Fruit fly (Drosophila melanogaster) whole organism, embryonic: ENCODE measurements around the gene CG3434.

Experiments
- Adf1 ChIP-seq: fragments of 200-800 bp; sonication (Bioruptor generic); IDR thresholded peaks from 2 replicates; pipeline ENCODE4 v1.3.6; 2022; ENCODE audit warnings: missing biosample characterization, missing genetic modification characterization
- Asciz ChIP-seq: fragments of 200-800 bp; sonication (Bioruptor generic); optimal IDR thresholded peaks from 2 replicates; lab custom pipeline; 2017; ENCODE audit warnings: missing biosample characterization, mild to moderate bottlenecking, missing genetic modification characterization, missing genetic modification reagents
- Awh ChIP-seq: fragments of 200-800 bp; sonication (Bioruptor generic); IDR thresholded peaks from 2 replicates; pipeline ENCODE4, ENCODE4 v1.3.6; 2022; ENCODE audit warnings: missing biosample characterization, missing genetic modification characterization
- Bgb ChIP-seq: fragments of 200-800 bp; sonication (Bioruptor generic); IDR thresholded peaks from 2 replicates; pipeline ENCODE4 v1.3.6; 2022; ENCODE audit warnings: missing biosample characterization, missing genetic modification characterization; ENCODE audit not compliant: partially characterized antibody
- BtbVII ChIP-seq: fragments of 200-800 bp; sonication (Bioruptor generic); optimal IDR thresholded peaks from 3 replicates; lab custom pipeline; 2017; ENCODE audit warnings: missing biosample characterization, mild to moderate bottlenecking, missing genetic modification characterization
- CG10147 ChIP-seq: fragments of 200-800 bp; sonication (Bioruptor generic); optimal IDR thresholded peaks from 2 replicates; lab custom pipeline; 2019; ENCODE audit warnings: missing biosample characterization, mild to moderate bottlenecking, missing genetic modification characterization, moderate library complexity
- CG10267 ChIP-seq: fragments of 200-800 bp; sonication (Bioruptor generic); optimal IDR thresholded peaks from 2 replicates; lab custom pipeline; 2018; ENCODE audit warnings: missing biosample characterization, mild to moderate bottlenecking, missing genetic modification characterization, moderate library complexity
- CG13287 ChIP-seq: fragments of 200-800 bp; sonication (Bioruptor generic); IDR thresholded peaks from 2 replicates; pipeline ENCODE4 v1.3.6; 2022; ENCODE audit warnings: missing biosample characterization, missing genetic modification characterization; ENCODE audit not compliant: partially characterized antibody
- CG13775 ChIP-seq: fragments of 200-800 bp; sonication (Bioruptor generic); optimal IDR thresholded peaks from 3 replicates; lab custom pipeline; 2017; ENCODE audit warnings: missing biosample characterization, mild to moderate bottlenecking, missing genetic modification characterization
- CG14014 ChIP-seq: fragments of 200-800 bp; sonication (Bioruptor generic); IDR thresholded peaks from 2 replicates; pipeline ENCODE4 v1.3.6; 2022; ENCODE audit warnings: missing biosample characterization, missing genetic modification characterization
- CG14710 ChIP-seq: fragments of 200-800 bp; sonication (Bioruptor generic); optimal IDR thresholded peaks from 3 replicates; lab custom pipeline; 2019; ENCODE audit warnings: missing biosample characterization, mild to moderate bottlenecking, missing genetic modification characterization, moderate library complexity
- CG1602 ChIP-seq: fragments of 200-800 bp; sonication (Bioruptor generic); optimal IDR thresholded peaks from 3 replicates; lab custom pipeline; 2016; ENCODE audit warnings: missing biosample characterization, missing genetic modification characterization
- CG17385 ChIP-seq: fragments of 200-800 bp; sonication (Bioruptor generic); optimal IDR thresholded peaks from 3 replicates; lab custom pipeline; 2018; ENCODE audit warnings: missing biosample characterization, mild to moderate bottlenecking, missing genetic modification characterization
- CG18599 ChIP-seq: fragments of 200-800 bp; sonication (Bioruptor generic); optimal IDR thresholded peaks from 3 replicates; lab custom pipeline; 2017; ENCODE audit warnings: missing biosample characterization, missing genetic modification characterization, mild to moderate bottlenecking, moderate library complexity, missing genetic modification reagents
- CG2129 ChIP-seq: fragments of 200-800 bp; sonication (Bioruptor generic); IDR thresholded peaks from 2 replicates; pipeline ENCODE4 v1.3.6; 2022; ENCODE audit warnings: missing biosample characterization, missing genetic modification characterization; ENCODE audit not compliant: partially characterized antibody
- CG30020 ChIP-seq: fragments of 200-800 bp; optimal IDR thresholded peaks from 2 replicates; lab custom pipeline; 2019; ENCODE audit warnings: missing biosample characterization, mild to moderate bottlenecking, missing genetic modification characterization, moderate library complexity
- CG31365 ChIP-seq: fragments of 200-800 bp; sonication (Bioruptor generic); optimal IDR thresholded peaks from 2 replicates; lab custom pipeline; 2018; ENCODE audit warnings: missing biosample characterization, mild to moderate bottlenecking, missing genetic modification characterization
- CG3726 ChIP-seq: fragments of 200-800 bp; sonication (Bioruptor generic); IDR thresholded peaks from 3 replicates; pipeline ENCODE4, ENCODE4 v1.3.6; 2022; ENCODE audit warnings: missing biosample characterization, missing genetic modification characterization
- CG4707 ChIP-seq: fragments of 200-800 bp; sonication (Bioruptor generic); optimal IDR thresholded peaks from 2 replicates; lab custom pipeline; 2018; ENCODE audit warnings: missing biosample characterization, mild to moderate bottlenecking, missing genetic modification characterization, moderate library complexity
- CG6854 ChIP-seq: fragments of 200-800 bp; sonication (Bioruptor generic); optimal IDR thresholded peaks from 3 replicates; lab custom pipeline; 2017; ENCODE audit warnings: missing biosample characterization, mild to moderate bottlenecking, missing genetic modification characterization
- CG7357 ChIP-seq: fragments of 200-800 bp; sonication (Bioruptor generic); IDR thresholded peaks from 3 replicates; pipeline ENCODE4 v1.3.6; 2022; ENCODE audit warnings: missing biosample characterization, missing genetic modification characterization
- Camta ChIP-seq: fragments of 200-800 bp; sonication (Bioruptor generic); optimal IDR thresholded peaks from 2 replicates; lab custom pipeline; 2016; ENCODE audit warnings: missing biosample characterization, missing genetic modification characterization
- D19B ChIP-seq: fragments of 200-800 bp; sonication (Bioruptor generic); optimal IDR thresholded peaks from 2 replicates; lab custom pipeline; 2017; ENCODE audit warnings: missing biosample characterization, mild to moderate bottlenecking, missing genetic modification characterization
- Dek ChIP-seq: fragments of 200-800 bp; sonication (Bioruptor generic); optimal IDR thresholded peaks from 3 replicates; lab custom pipeline; 2019; ENCODE audit warnings: missing biosample characterization, mild to moderate bottlenecking, missing genetic modification characterization, moderate library complexity
- Doc3 ChIP-seq: fragments of 200-800 bp; sonication (Bioruptor generic); IDR thresholded peaks from 3 replicates; pipeline ENCODE4 v1.3.6; 2022; ENCODE audit warnings: missing biosample characterization, missing genetic modification characterization; ENCODE audit not compliant: partially characterized antibody
- H15 ChIP-seq: fragments of 200-800 bp; sonication (Bioruptor generic); IDR thresholded peaks from 3 replicates; pipeline ENCODE4 v1.3.6; 2022; ENCODE audit warnings: missing biosample characterization, missing genetic modification characterization
- Jarid2 ChIP-seq: fragments of 200-800 bp; sonication (Bioruptor generic); optimal IDR thresholded peaks from 3 replicates; lab custom pipeline; 2017; ENCODE audit warnings: mild to moderate bottlenecking, missing biosample characterization, missing genetic modification reagents, missing genetic modification characterization
- Kr ChIP-seq: fragments of 200-800 bp; sonication (Bioruptor generic); optimal IDR thresholded peaks from 2 replicates; lab custom pipeline; 2017; ENCODE audit warnings: missing biosample characterization, mild to moderate bottlenecking, missing genetic modification characterization
- Med ChIP-seq: fragments of 200-800 bp; sonication (Bioruptor generic); peaks from one replicate; lab custom pipeline; 2016; ENCODE audit warnings: missing biosample characterization, missing genetic modification characterization, mild to moderate bottlenecking, inconsistent platforms, moderate library complexity
- Mrtf ChIP-seq: fragments of 200-800 bp; sonication (Bioruptor generic); IDR thresholded peaks from 3 replicates; pipeline ENCODE4 v1.3.6; 2022; ENCODE audit warnings: missing biosample characterization, missing genetic modification characterization
- Spps ChIP-seq: fragments of 200-800 bp; sonication (Bioruptor generic); optimal IDR thresholded peaks from 2 replicates; lab custom pipeline; 2018; ENCODE audit warnings: missing biosample characterization, mild to moderate bottlenecking, missing genetic modification characterization
- cad ChIP-seq: fragments of >200 bp; optimal IDR thresholded peaks from 2 replicates; lab custom pipeline; 2017; ENCODE audit warnings: missing biosample characterization, missing genetic modification characterization
- chinmo ChIP-seq: fragments of 200-800 bp; sonication (Bioruptor generic); IDR thresholded peaks from 4 replicates; pipeline ENCODE4 v1.3.6; 2022; ENCODE audit warnings: missing biosample characterization, missing genetic modification characterization; ENCODE audit not compliant: partially characterized antibody
- dati ChIP-seq: fragments of 200-800 bp; sonication (Bioruptor generic); IDR thresholded peaks from 2 replicates; pipeline ENCODE4 v1.3.6; 2022; ENCODE audit warnings: missing biosample characterization, missing genetic modification characterization
- fru ChIP-seq: fragments of >200 bp; optimal IDR thresholded peaks from 2 replicates; lab custom pipeline; 2017
- fu2 ChIP-seq: fragments of 200-800 bp; sonication (Bioruptor generic); optimal IDR thresholded peaks from 2 replicates; lab custom pipeline; 2016; ENCODE audit warnings: missing biosample characterization, missing genetic modification characterization
- gro ChIP-seq: fragments of 200-800 bp; sonication (Bioruptor generic); optimal IDR thresholded peaks from 2 replicates; lab custom pipeline; 2016; ENCODE audit warnings: missing biosample characterization, missing genetic modification characterization
- ham ChIP-seq: fragments of 200-800 bp; sonication (Bioruptor generic); IDR thresholded peaks from 2 replicates; pipeline ENCODE4 v1.3.6; 2022; ENCODE audit warnings: missing biosample characterization, missing genetic modification characterization
- jing ChIP-seq: fragments of 200-800 bp; sonication (Bioruptor generic); optimal IDR thresholded peaks from 2 replicates; lab custom pipeline; 2018; ENCODE audit warnings: missing biosample characterization, mild to moderate bottlenecking, missing genetic modification characterization
- lbe ChIP-seq: fragments of 200-800 bp; sonication (Bioruptor generic); optimal IDR thresholded peaks from 2 replicates; lab custom pipeline; 2016; ENCODE audit warnings: missing biosample characterization, mild to moderate bottlenecking, missing genetic modification characterization
- p53 ChIP-seq: fragments of 200-800 bp; sonication (Bioruptor generic); optimal IDR thresholded peaks from 2 replicates; lab custom pipeline; 2016; ENCODE audit warnings: missing biosample characterization, missing genetic modification characterization
- pb ChIP-seq: fragments of 200-800 bp; sonication (Bioruptor generic); optimal IDR thresholded peaks from 3 replicates; lab custom pipeline; 2016; ENCODE audit warnings: missing biosample characterization, missing genetic modification characterization
- pum ChIP-seq: fragments of 200-800 bp; sonication (Bioruptor generic); optimal IDR thresholded peaks from 2 replicates; lab custom pipeline; 2016; ENCODE audit warnings: missing biosample characterization, missing genetic modification characterization
- schlank ChIP-seq: fragments of 200-800 bp; sonication (Bioruptor generic); optimal IDR thresholded peaks from 2 replicates; lab custom pipeline; 2018; ENCODE audit warnings: missing biosample characterization, mild to moderate bottlenecking, missing genetic modification characterization
- sd ChIP-seq: fragments of 200-800 bp; sonication (Bioruptor generic); optimal IDR thresholded peaks from 3 replicates; lab custom pipeline; 2018; ENCODE audit warnings: missing biosample characterization, mild to moderate bottlenecking, missing genetic modification characterization, moderate library complexity
- sob ChIP-seq: fragments of 200-800 bp; sonication (Bioruptor generic); IDR thresholded peaks from 2 replicates; pipeline ENCODE4 v1.3.6; 2022; ENCODE audit warnings: missing biosample characterization, missing genetic modification characterization
- tap ChIP-seq: fragments of 200-800 bp; optimal IDR thresholded peaks from 3 replicates; lab custom pipeline; 2019; ENCODE audit warnings: missing biosample characterization, mild to moderate bottlenecking, missing genetic modification characterization, moderate library complexity
- tna ChIP-seq: fragments of 200-800 bp; sonication (Bioruptor generic); IDR thresholded peaks from 2 replicates; pipeline ENCODE4 v1.3.6; 2022; ENCODE audit warnings: missing biosample characterization, missing genetic modification characterization; ENCODE audit not compliant: partially characterized antibody
- twi ChIP-seq: fragments of 200-800 bp; optimal IDR thresholded peaks from 2 replicates; lab custom pipeline; 2019; ENCODE audit warnings: missing biosample characterization, mild to moderate bottlenecking, missing genetic modification characterization, moderate library complexity
- unpg ChIP-seq: fragments of 200-800 bp; sonication (Bioruptor generic); optimal IDR thresholded peaks from 3 replicates; lab custom pipeline; 2018; ENCODE audit warnings: missing biosample characterization, mild to moderate bottlenecking, missing genetic modification characterization, moderate library complexity

CG3434 gene

dm6 chr3L:9457619-9458092, 2.9 kb downstream of the CG3434 start, which contains the start of gene CG3437 (continued):
- TF ChIP-seq H15 (peak; percentile 100), CG17385 (GFP tag; lab: Kevin White, UChicago) (peak; percentile 98), jing (GFP tag; lab: Kevin White, UChicago) (peak; percentile 97), CG30020 (tag; lab: Kevin White, UChicago) (peak; percentile 81), CG13287 (GFP tag; lab: Robert Waterston, UW) (peak; percentile 58; the same call in 1 of the 2 replicates), fu2 (GFP tag; lab: Kevin White, UChicago) (peak; percentile 98), BtbVII (GFP tag; lab: Kevin White, UChicago) (peak; percentile 98), tna (GFP tag; lab: Robert Waterston, UW) (no peak), schlank (tag; lab: Kevin White, UChicago) (peak; percentile 96), Doc3 (GFP tag; lab: Robert Waterston, UW) (no peak), lbe (GFP tag; lab: Kevin White, UChicago) (peak; percentile 97), Dek (peak; percentile 98), sob (GFP tag; lab: Robert Waterston, UW) (peak; percentile 99), Camta (peak; percentile 97), CG10267 (peak; percentile 94), CG18599 (GFP tag; lab: Kevin White, UChicago) (peak; percentile 99), Bgb (no peak), chinmo (GFP tag; lab: Robert Waterston, UW) (0 out of 4 replicates have a peak, but pooled peaks have one; percentile 57), CG13775 (GFP tag; lab: Kevin White, UChicago) (peak; percentile 98), twi (tag; lab: Kevin White, UChicago) (peak; percentile 93), cad (GFP tag; lab: Kevin White, UChicago) (no peak), Awh (GFP tag; lab: Robert Waterston, UW) (peak; percentile 99), CG7357 (GFP tag; lab: Robert Waterston, UW) (peak; percentile 97), Med (peak; percentile 100), Mrtf (GFP tag; lab: Robert Waterston, UW) (peak; percentile 99), sd (tag; lab: Kevin White, UChicago) (peak; percentile 96), D19B (GFP tag; lab: Kevin White, UChicago) (peak; percentile 94), pum (GFP tag; lab: Kevin White, UChicago) (peak; percentile 99), unpg (peak; percentile 99), CG3726 (GFP tag; lab: Robert Waterston, UW) (peak; percentile 99), CG6854 (GFP tag; lab: Kevin White, UChicago) (peak; percentile 98), gro (GFP tag; lab: Kevin White, UChicago) (peak; percentile 98), CG31365 (tag; lab: Kevin White, UChicago) (peak; percentile 93), Asciz (GFP tag; lab: Kevin White, UChicago) (peak; percentile 98), Jarid2 (GFP tag; lab: Kevin White, UChicago) (peak; percentile 99), dati (GFP tag; lab: Robert Waterston, UW) (peak; percentile 99), CG2129 (GFP tag; lab: Robert Waterston, UW) (0 out of 2 replicates have a peak, but pooled peaks have one; percentile 11), CG1602 (GFP tag; lab: Kevin White, UChicago) (peak; percentile 99), CG10147 (GFP tag; lab: Kevin White, UChicago) (peak; percentile 98), CG14014 (GFP tag; lab: Robert Waterston, UW) (peak; percentile 99), Kr (GFP tag; lab: Kevin White, UChicago) (peak; percentile 71), Adf1 (GFP tag; lab: Robert Waterston, UW) (peak; percentile 90), p53 (peak; percentile 95), fru (lab: Kevin White, UChicago) (no peak), pb (peak; percentile 98), CG14710 (tag; lab: Kevin White, UChicago) (peak; percentile 98), Spps (tag; lab: Kevin White, UChicago) (peak; percentile 96), CG4707 (peak; percentile 95), ham (GFP tag; lab: Robert Waterston, UW) (peak; percentile 97), tap (tag; lab: Kevin White, UChicago) (peak; percentile 94)
